Fruit fly (Drosophila melanogaster) whole organism, pupa: Measurements from ENCODE around the gene CG14260.

Experiments used
- CG12605 ChIP-seq: fragments of 200-800 bp; sonication (Bioruptor generic); IDR thresholded peaks from 2 replicates; pipeline ENCODE4 v1.3.6; 2022; ENCODE audit warnings: missing biosample characterization, missing genetic modification characterization
- CG13204 ChIP-seq: fragments of 200-800 bp; sonication (Bioruptor generic); optimal IDR thresholded peaks from 2 replicates; lab custom pipeline; 2018; ENCODE audit warnings: missing biosample characterization, mild to moderate bottlenecking, missing genetic modification characterization, moderate library complexity
- CG14655 ChIP-seq: fragments of 200-800 bp; sonication (Bioruptor generic); optimal IDR thresholded peaks from 3 replicates; lab custom pipeline; 2017; ENCODE audit warnings: mild to moderate bottlenecking, missing biosample characterization, missing genetic modification reagents, missing genetic modification characterization
- CG15710 ChIP-seq: fragments of 200-800 bp; sonication (Bioruptor generic); optimal IDR thresholded peaks from 2 replicates; lab custom pipeline; 2018; ENCODE audit warnings: missing biosample characterization, mild to moderate bottlenecking, missing genetic modification characterization, moderate library complexity
- CG4496 ChIP-seq: fragments of 200-800 bp; sonication (Bioruptor generic); IDR thresholded peaks from 3 replicates; pipeline ENCODE4 v1.3.6; 2022; ENCODE audit warnings: missing biosample characterization, missing genetic modification characterization
- CG9948 ChIP-seq: fragments of 200-800 bp; sonication (Bioruptor generic); optimal IDR thresholded peaks from 2 replicates; lab custom pipeline; 2018; ENCODE audit warnings: missing biosample characterization, mild to moderate bottlenecking, missing genetic modification characterization, moderate library complexity
- EcR ChIP-seq: fragments of 200-800 bp; sonication (Bioruptor generic); optimal IDR thresholded peaks from 3 replicates; lab custom pipeline; 2019; ENCODE audit warnings: missing biosample characterization, missing genetic modification characterization, mild to moderate bottlenecking, moderate library complexity, missing genetic modification reagents
- Ets98B ChIP-seq: fragments of 200-800 bp; sonication (Bioruptor generic); IDR thresholded peaks from 2 replicates; pipeline ENCODE4 v1.3.6; 2022; ENCODE audit warnings: missing biosample characterization, missing genetic modification characterization
- Pif1B ChIP-seq: fragments of 200-800 bp; sonication (Bioruptor generic); optimal IDR thresholded peaks from 3 replicates; lab custom pipeline; 2016; ENCODE audit warnings: missing biosample characterization, missing genetic modification characterization
- rn ChIP-seq: fragments of 200-800 bp; sonication (Bioruptor generic); IDR thresholded peaks from 2 replicates; pipeline ENCODE4 v1.3.6; 2022; ENCODE audit warnings: missing biosample characterization, missing genetic modification characterization

dm6 chr3R:27244742-27245400 is 20.4 kb upstream of the CG14260 start, which contains the start of gene CG18766:
- TF ChIP-seq CG4496 (GFP tag; lab: Robert Waterston, UW) (no peak), EcR (GFP tag; lab: Kevin White, UChicago) (peak; percentile 54), CG12605 (GFP tag; lab: Robert Waterston, UW) (no peak), Ets98B (GFP tag; lab: Robert Waterston, UW) (peak; percentile 24; the same call in 1 of the 2 replicates), CG13204 (GFP tag; lab: Kevin White, UChicago) (peak; percentile 82), Pif1B (GFP tag; lab: Kevin White, UChicago) (peak; percentile 41), rn (GFP tag; lab: Robert Waterston, UW) (no peak), CG15710 (tag; lab: Kevin White, UChicago) (no peak), CG14655 (GFP tag; lab: Kevin White, UChicago) (no peak), CG9948 (no peak)
